Worm (Caenorhabditis elegans): Measurements from ENCODE around the gene R10H10.3.

R10H10.3 gene

DNA sequence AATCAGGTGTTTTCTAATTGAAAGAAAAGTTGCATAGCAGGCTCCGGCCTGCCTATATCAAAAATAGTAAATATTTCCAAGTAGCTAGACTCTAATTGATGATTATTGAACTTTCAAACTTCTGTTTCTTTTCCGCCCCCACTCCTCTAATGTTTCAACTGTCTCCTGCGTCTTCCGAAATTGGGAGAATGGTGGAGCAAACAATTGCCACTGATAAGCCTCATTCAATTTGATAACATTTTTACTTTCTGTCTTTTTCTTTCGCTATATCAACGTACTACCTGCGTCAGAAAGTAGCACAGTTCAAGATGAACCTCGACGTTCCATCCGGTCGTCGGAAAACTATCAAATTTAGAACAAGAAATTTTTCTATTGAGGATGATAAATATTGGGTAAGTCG lies 50.6 kb downstream of the R10H10.3 start, which contains the start of gene F13B12.3:
Gene F13B12.3, plus strand, starts transcription at position 223 of the 400 bp plus-strand sequence.
- no peak for TF ChIP-seq nhr-237 (tag; optimal IDR thresholded peaks at IDR 0.05)
- no peak for TF ChIP-seq cey-2 (tag; optimal IDR thresholded peaks at IDR 0.05; ENCODE audit: borderline replicate concordance, insufficient read depth)
- no peak for TF ChIP-seq unc-130 (GFP tag; optimal IDR thresholded peaks at IDR 0.05)
- no peak for TF ChIP-seq F37D6.2 (tag; optimal IDR thresholded peaks at IDR 0.05)
- no peak for TF ChIP-seq vab-7 (GFP tag; IDR thresholded peaks at IDR 0.05)
- TF ChIP-seq nhr-6 (tag; optimal IDR thresholded peaks at IDR 0.05) = no peak
- no peak for TF ChIP-seq nhr-25 (tag; optimal IDR thresholded peaks at IDR 0.05; ENCODE audit: borderline replicate concordance, insufficient read depth)
- TF ChIP-seq pqm-1 (tag; optimal IDR thresholded peaks at IDR 0.05) = peak; percentile 97
- no peak for TF ChIP-seq saeg-2 (GFP tag; IDR thresholded peaks at IDR 0.05)
- peak; percentile 38 for TF ChIP-seq nhr-77 (tag; optimal IDR thresholded peaks at IDR 0.05)
- TF ChIP-seq mdl-1 (tag; optimal IDR thresholded peaks at IDR 0.05) = no peak
- no peak for TF ChIP-seq R02D3.7 (tag; optimal IDR thresholded peaks at IDR 0.05)
- no peak for TF ChIP-seq madf-5 (GFP tag; IDR thresholded peaks at IDR 0.05)
- TF ChIP-seq aha-1 (tag) = no peak
- no peak for TF ChIP-seq ceh-32 (tag; optimal IDR thresholded peaks at IDR 0.05; ENCODE audit: poor library complexity)
- no peak for TF ChIP-seq ceh-20 (GFP tag; IDR thresholded peaks at IDR 0.05)
- no peak for TF ChIP-seq Y48G9A.11 (GFP tag; IDR thresholded peaks at IDR 0.05)
- TF ChIP-seq unc-62 (GFP tag; optimal IDR thresholded peaks at IDR 0.05 in 1 of 2) = peak in 1 of 2 experiments; percentile 53
- TF ChIP-seq unc-62 (tag; optimal IDR thresholded peaks at IDR 0.05) = no peak
- no peak for TF ChIP-seq unc-39 (tag; optimal IDR thresholded peaks at IDR 0.05)
- no peak for TF ChIP-seq spr-3 (GFP tag; optimal IDR thresholded peaks at IDR 0.05)
- no peak for TF ChIP-seq mep-1 (tag; optimal IDR thresholded peaks at IDR 0.05)
- no peak for TF ChIP-seq lin-13 (GFP tag; optimal IDR thresholded peaks at IDR 0.05)
- no peak for TF ChIP-seq ZK546.5 (tag; optimal IDR thresholded peaks at IDR 0.05)
- TF ChIP-seq mxl-3 (GFP tag; optimal IDR thresholded peaks at IDR 0.05) = no peak
- TF ChIP-seq lim-7 (GFP tag; IDR thresholded peaks at IDR 0.05) = no peak
- no peak for TF ChIP-seq nhr-102 (tag; optimal IDR thresholded peaks at IDR 0.05)
- no peak for TF ChIP-seq madf-9 (GFP tag; conservative IDR thresholded peaks at IDR 0.05)
- TF ChIP-seq nhr-111 (GFP tag; optimal IDR thresholded peaks at IDR 0.05) = no peak
- TF ChIP-seq daf-16 (GFP tag; optimal IDR thresholded peaks at IDR 0.05) = no peak
- peak; percentile 79 for TF ChIP-seq daf-16 (tag; optimal IDR thresholded peaks at IDR 0.05)
- no peak for TF ChIP-seq F10B5.3 (tag; optimal IDR thresholded peaks at IDR 0.05)
- TF ChIP-seq ztf-11 (tag; optimal IDR thresholded peaks at IDR 0.05) = no peak
- TF ChIP-seq hlh-30 (tag; optimal IDR thresholded peaks at IDR 0.05; ENCODE audit: insufficient read depth) = no peak
- TF ChIP-seq mxl-2 (GFP tag; conservative IDR thresholded peaks at IDR 0.05) = no peak
- no peak for TF ChIP-seq dmd-8 (GFP tag; IDR thresholded peaks at IDR 0.05)
- peak; percentile 90 for TF ChIP-seq dmd-6 (GFP tag; IDR thresholded peaks at IDR 0.05)
- TF ChIP-seq nhr-48 (tag; optimal IDR thresholded peaks at IDR 0.05) = peak; percentile 18
- peak; percentile 82 for TF ChIP-seq nhr-28 (tag; optimal IDR thresholded peaks at IDR 0.05)
- no peak for TF ChIP-seq dmd-9 (GFP tag; IDR thresholded peaks at IDR 0.05)
- TF ChIP-seq lin-29 (GFP tag; IDR thresholded peaks at IDR 0.05) = no peak
- TF ChIP-seq jun-1 (tag; optimal IDR thresholded peaks at IDR 0.05) = no peak
- TF ChIP-seq daf-12 (tag; optimal IDR thresholded peaks at IDR 0.05) = no peak

Measured in whole organism, L4 larva.